Fruit fly (Drosophila melanogaster) whole organism, adult: ENCODE measurements around the gene primo-2.

ENCODE experiments used
- CG11617 ChIP-seq: fragments of 200-800 bp; sonication (Bioruptor generic); optimal IDR thresholded peaks from 2 replicates; lab custom pipeline; 2017; ENCODE audit warnings: mild to moderate bottlenecking, missing biosample characterization, missing genetic modification reagents, missing genetic modification characterization
- CG12768 ChIP-seq: fragments of 200-800 bp; sonication (Bioruptor generic); optimal IDR thresholded peaks from 2 replicates; lab custom pipeline; 2017; ENCODE audit warnings: missing biosample characterization, missing genetic modification characterization, mild to moderate bottlenecking, moderate library complexity, missing genetic modification reagents
- CG14711 ChIP-seq: fragments of 200-800 bp; sonication (Bioruptor generic); optimal IDR thresholded peaks from 2 replicates; lab custom pipeline; 2018; ENCODE audit warnings: missing biosample characterization, mild to moderate bottlenecking, missing genetic modification characterization, moderate library complexity
- CG1620 ChIP-seq: fragments of 200-800 bp; sonication (Bioruptor generic); optimal IDR thresholded peaks from 2 replicates; lab custom pipeline; 2016; ENCODE audit warnings: missing biosample characterization, missing genetic modification characterization
- CG33017 ChIP-seq: fragments of 200-800 bp; sonication (Bioruptor generic); optimal IDR thresholded peaks from 2 replicates; lab custom pipeline; 2018; ENCODE audit warnings: missing biosample characterization, mild to moderate bottlenecking, missing genetic modification characterization, moderate library complexity
- CG5204 ChIP-seq: fragments of 200-800 bp; sonication (Bioruptor generic); optimal IDR thresholded peaks from 2 replicates; lab custom pipeline; 2016; ENCODE audit warnings: missing biosample characterization, missing genetic modification characterization
- CG7045 ChIP-seq: fragments of 200-800 bp; sonication (Bioruptor generic); optimal IDR thresholded peaks from 2 replicates; lab custom pipeline; 2017; ENCODE audit warnings: missing biosample characterization, mild to moderate bottlenecking, missing genetic modification characterization
- CG7101 ChIP-seq: fragments of 200-800 bp; sonication (Bioruptor generic); optimal IDR thresholded peaks from 2 replicates; lab custom pipeline; 2018; ENCODE audit warnings: missing biosample characterization, mild to moderate bottlenecking, missing genetic modification characterization, moderate library complexity
- Clk ChIP-seq: fragments of 200-800 bp; sonication (Bioruptor generic); optimal IDR thresholded peaks from 2 replicates; lab custom pipeline; 2017; ENCODE audit warnings: missing biosample characterization, missing genetic modification characterization
- Crg-1 ChIP-seq: fragments of 200-800 bp; sonication (Bioruptor generic); optimal IDR thresholded peaks from 2 replicates; lab custom pipeline; 2016; ENCODE audit warnings: missing biosample characterization, missing genetic modification characterization
- Hr96 ChIP-seq: fragments of 200-800 bp; sonication (Bioruptor generic); optimal IDR thresholded peaks from 2 replicates; lab custom pipeline; 2016; ENCODE audit warnings: missing biosample characterization, missing genetic modification characterization
- Mnt ChIP-seq: fragments of 200-800 bp; sonication (Bioruptor generic); optimal IDR thresholded peaks from 2 replicates; lab custom pipeline; 2016; ENCODE audit warnings: missing biosample characterization, mild to moderate bottlenecking, missing genetic modification characterization
- bab1 ChIP-seq: fragments of 200-800 bp; sonication (Bioruptor generic); optimal IDR thresholded peaks from 3 replicates; lab custom pipeline; 2019; ENCODE audit warnings: missing biosample characterization, mild to moderate bottlenecking, missing genetic modification characterization, moderate library complexity
- cic ChIP-seq: fragments of 200-800 bp; sonication (Bioruptor generic); optimal IDR thresholded peaks from 2 replicates; lab custom pipeline; 2017; ENCODE audit warnings: missing biosample characterization, mild to moderate bottlenecking, missing genetic modification characterization, moderate library complexity
- cnc ChIP-seq, 2 experiments: fragments of >200 bp; optimal IDR thresholded peaks; 2 replicates each; lab custom pipeline; 2017
- kay ChIP-seq: fragments of 200-800 bp; sonication (Bioruptor generic); peaks from one replicate; lab custom pipeline; 2016; ENCODE audit warnings: missing biosample characterization, missing genetic modification characterization, borderline replicate concordance
- ovo ChIP-seq: fragments of 200-800 bp; sonication (Bioruptor generic); optimal IDR thresholded peaks from 2 replicates; lab custom pipeline; 2016; ENCODE audit warnings: missing biosample characterization, missing genetic modification characterization
- pad ChIP-seq: fragments of 200-800 bp; sonication (Bioruptor generic); optimal IDR thresholded peaks from 3 replicates; lab custom pipeline; 2017; ENCODE audit warnings: missing biosample characterization, missing genetic modification characterization, mild to moderate bottlenecking, moderate library complexity, missing genetic modification reagents
- tj ChIP-seq: fragments of 200-800 bp; sonication (Bioruptor generic); optimal IDR thresholded peaks from 3 replicates; lab custom pipeline; 2017; ENCODE audit warnings: missing biosample characterization, mild to moderate bottlenecking, missing genetic modification characterization, moderate library complexity
- toe ChIP-seq: fragments of 200-800 bp; sonication (Bioruptor generic); optimal IDR thresholded peaks from 2 replicates; lab custom pipeline; 2016; ENCODE audit warnings: missing biosample characterization, missing genetic modification characterization

Gene primo-2

DNA sequence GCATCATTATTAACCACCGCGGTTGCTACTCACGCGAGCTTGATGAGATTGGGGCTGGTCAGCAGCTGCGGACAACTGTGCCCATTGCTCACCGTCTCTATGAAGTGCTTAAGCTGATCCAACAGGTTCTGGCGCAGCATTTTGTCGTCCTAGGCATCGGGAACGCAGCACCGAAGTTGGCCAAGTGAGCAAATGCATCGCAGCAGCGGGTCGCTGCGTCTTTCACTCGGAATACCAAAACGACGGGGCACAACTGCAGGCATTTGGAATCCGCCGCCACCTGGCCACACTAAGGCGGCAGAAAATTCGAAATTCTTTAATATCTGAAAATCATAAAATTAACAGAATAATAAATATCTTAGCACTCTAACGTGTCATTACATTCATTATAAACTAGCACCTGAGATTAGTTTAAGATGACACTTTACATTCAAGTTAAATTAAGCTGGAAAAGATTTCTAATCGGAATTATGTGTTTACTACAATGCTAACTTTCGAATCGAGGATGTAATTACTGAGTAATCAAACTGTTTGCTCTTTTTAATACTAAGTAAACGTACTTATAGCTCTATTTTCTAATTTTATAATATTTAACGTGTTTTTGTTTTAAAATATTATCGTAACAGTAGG, 28.5 kb downstream of the primo-2 start:
- TF ChIP-seq CG12768 (GFP tag; lab: Kevin White, UChicago) (no peak), bab1 (peak; percentile 6)

DNA sequence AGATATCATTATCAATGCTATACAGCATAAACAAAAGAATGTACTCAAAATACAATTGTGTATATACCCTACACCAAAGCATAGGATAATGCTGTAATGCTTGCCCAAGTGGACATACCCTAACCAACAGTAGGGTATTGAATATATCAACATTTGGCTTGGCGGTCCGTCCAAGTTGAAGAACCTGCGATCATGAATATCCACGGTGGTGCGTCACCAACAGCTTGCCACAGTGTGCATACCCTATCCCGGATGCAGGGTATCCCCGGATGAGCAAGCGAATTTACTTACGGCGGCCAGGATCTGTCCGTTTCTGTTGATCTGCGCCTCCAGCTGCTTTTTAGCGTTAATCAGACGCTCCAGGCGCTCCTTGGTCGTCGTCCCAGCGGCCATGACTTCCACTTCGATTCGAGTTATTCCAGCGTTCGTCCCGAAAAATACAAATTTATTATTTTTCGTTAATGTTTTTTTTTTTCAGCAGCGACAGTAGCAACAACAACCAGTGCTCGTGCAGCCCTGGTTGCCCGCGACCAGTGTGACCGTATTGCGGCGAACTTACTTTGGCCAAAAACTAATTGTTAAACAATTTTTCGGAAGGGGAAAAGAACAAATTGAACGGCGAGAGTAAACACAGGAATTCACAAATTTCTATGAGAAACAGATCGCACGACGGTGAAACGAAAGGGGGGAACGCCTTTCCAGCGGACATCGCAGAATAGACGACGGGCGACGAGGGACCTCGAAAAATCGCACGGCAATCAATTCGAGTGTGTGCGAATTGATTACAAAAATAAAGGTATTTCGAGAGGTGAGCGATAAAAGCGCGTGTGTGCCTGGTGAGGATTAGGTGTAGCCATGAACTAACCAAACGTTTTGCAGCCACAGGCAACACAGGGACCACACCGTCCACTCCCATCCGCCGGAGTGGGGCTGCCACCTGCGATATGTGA, 35.2 kb downstream of the primo-2 start, which contains the start of the genes Lkb1 and CG9588:
Gene Lkb1, plus strand, starts transcription at position 413 of the 950 bp plus-strand sequence.
Gene CG9588, minus strand, starts transcription at position 545 of the 950 bp plus-strand sequence.
- TF ChIP-seq ovo (GFP tag; lab: Kevin White, UChicago) (no peak), kay (GFP tag; lab: Kevin White, UChicago) (no peak), CG33017 (tag; lab: Kevin White, UChicago) (no peak), toe (GFP tag; lab: Kevin White, UChicago) (no peak), Crg-1 (GFP tag; lab: Kevin White, UChicago) (no peak), CG11617 (GFP tag; lab: Kevin White, UChicago) (peak; percentile 33), Hr96 (GFP tag; lab: Kevin White, UChicago) (peak; percentile 19), pad (GFP tag; lab: Kevin White, UChicago) (peak; percentile 95), cic (GFP tag; lab: Kevin White, UChicago) (no peak), CG12768 (GFP tag; lab: Kevin White, UChicago) (peak; percentile 30), CG5204 (no peak), tj (GFP tag; lab: Kevin White, UChicago) (peak; percentile 12), CG7101 (tag; lab: Kevin White, UChicago) (peak; percentile 13), bab1 (peak; percentile 21), CG7045 (GFP tag; lab: Kevin White, UChicago) (peak; percentile 21), cnc (optimal IDR thresholded peaks at IDR 0.05; lab: Kevin White, UChicago) (peak in 1 of 2 experiments; percentile 31), CG14711 (peak; percentile 15), Mnt (GFP tag; lab: Kevin White, UChicago) (peak; percentile 37), Clk (GFP tag; lab: Kevin White, UChicago) (no peak), CG1620 (no peak)

dm6 chr3R:13674492-13675033, 37.1 kb downstream of the primo-2 start, which contains the start of gene Task6:
Gene Task6, minus strand, starts transcription at chr3R:13674542.
- TF ChIP-seq CG12768 (GFP tag; lab: Kevin White, UChicago): no peak
- TF ChIP-seq cic (GFP tag; lab: Kevin White, UChicago): no peak
- no peak for TF ChIP-seq Crg-1 (GFP tag; lab: Kevin White, UChicago)
- TF ChIP-seq ovo (GFP tag; lab: Kevin White, UChicago): no peak
- TF ChIP-seq Mnt (GFP tag; lab: Kevin White, UChicago): no peak
- TF ChIP-seq CG14711: no peak
- TF ChIP-seq pad (GFP tag; lab: Kevin White, UChicago): no peak
- no peak for TF ChIP-seq CG11617 (GFP tag; lab: Kevin White, UChicago)
- TF ChIP-seq CG7101 (tag; lab: Kevin White, UChicago): no peak
- no peak for TF ChIP-seq CG1620
- no peak for TF ChIP-seq CG33017 (tag; lab: Kevin White, UChicago)
- no peak for TF ChIP-seq kay (GFP tag; lab: Kevin White, UChicago)
- TF ChIP-seq toe (GFP tag; lab: Kevin White, UChicago): no peak
- no peak for TF ChIP-seq CG7045 (GFP tag; lab: Kevin White, UChicago)

DNA sequence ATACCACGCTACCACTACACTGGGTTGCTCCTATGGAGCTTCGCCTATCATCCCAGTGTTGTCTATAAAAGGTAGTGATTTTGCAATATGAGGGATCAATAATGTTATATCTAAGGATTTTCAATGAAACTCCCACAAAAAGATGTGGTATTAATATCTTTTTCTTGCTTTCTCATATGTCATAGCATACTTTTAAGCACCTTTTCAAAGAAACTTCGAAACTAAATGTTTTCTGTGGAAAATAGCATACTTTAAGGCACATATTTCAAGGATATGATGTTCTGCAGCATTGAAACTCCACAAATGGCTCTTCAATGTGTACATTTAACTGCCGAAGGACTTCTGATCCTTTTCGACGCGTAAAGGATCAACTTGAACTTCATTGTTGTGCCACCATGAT, 38.7 kb downstream of the primo-2 start:
- no peak for TF ChIP-seq CG12768 (GFP tag; lab: Kevin White, UChicago)
- no peak for TF ChIP-seq toe (GFP tag; lab: Kevin White, UChicago)
- no peak for TF ChIP-seq bab1
- no peak for TF ChIP-seq Clk (GFP tag; lab: Kevin White, UChicago)
- TF ChIP-seq Hr96 (GFP tag; lab: Kevin White, UChicago): no peak
- TF ChIP-seq tj (GFP tag; lab: Kevin White, UChicago): no peak
- TF ChIP-seq kay (GFP tag; lab: Kevin White, UChicago): no peak
- TF ChIP-seq CG5204: no peak
- no peak for TF ChIP-seq CG1620
- no peak for TF ChIP-seq CG14711
- no peak for TF ChIP-seq Crg-1 (GFP tag; lab: Kevin White, UChicago)
- TF ChIP-seq cic (GFP tag; lab: Kevin White, UChicago): no peak
- no peak for TF ChIP-seq CG33017 (tag; lab: Kevin White, UChicago)
- no peak for TF ChIP-seq ovo (GFP tag; lab: Kevin White, UChicago)

dm6 chr3R:13665992-13666391, 45.6 kb downstream of the primo-2 start:
- TF ChIP-seq kay (GFP tag; lab: Kevin White, UChicago) (peak; percentile 30), CG12768 (GFP tag; lab: Kevin White, UChicago) (peak; percentile 81), toe (GFP tag; lab: Kevin White, UChicago) (no peak), ovo (GFP tag; lab: Kevin White, UChicago) (no peak)
